Fruit fly (Drosophila melanogaster) whole organism, adult: ENCODE results near the gene CG5225.

Experiments
- Mnt ChIP-seq: fragments of 200-800 bp; sonication (Bioruptor generic); optimal IDR thresholded peaks from 2 replicates; lab custom pipeline; 2016; ENCODE audit warnings: missing biosample characterization, mild to moderate bottlenecking, missing genetic modification characterization
- cic ChIP-seq: fragments of 200-800 bp; sonication (Bioruptor generic); optimal IDR thresholded peaks from 2 replicates; lab custom pipeline; 2017; ENCODE audit warnings: missing biosample characterization, mild to moderate bottlenecking, missing genetic modification characterization, moderate library complexity

dm6 chr3R:17077968-17078417, 49.5 kb downstream of the CG5225 start:
- peak; percentile 95 for TF ChIP-seq cic (GFP tag; lab: Kevin White, UChicago)
- TF ChIP-seq Mnt (GFP tag; lab: Kevin White, UChicago): peak; percentile 89
